Worm (Caenorhabditis elegans) whole organism, late embryonic: ENCODE measurements around the gene sgnh-1.

Experiments used
- ceh-34 ChIP-seq: sonication (generic microtip); optimal IDR thresholded peaks from 2 replicates; lab custom pipeline; 2016; ENCODE audit warnings: mild to moderate bottlenecking, missing genetic modification characterization, missing compliant biosample characterization
- fax-1 ChIP-seq: sonication (generic microtip); optimal IDR thresholded peaks from 2 replicates; lab custom pipeline; 2016; ENCODE audit warnings: missing genotype, missing genetic modification characterization, missing compliant biosample characterization
- unc-55 ChIP-seq: sonication (generic microtip); optimal IDR thresholded peaks from 2 replicates; lab custom pipeline; 2017; ENCODE audit warnings: missing biosample characterization, missing genetic modification reagents, missing genetic modification characterization

ce11 chrIV:4909039-4909438 lies 19.3 kb downstream of the sgnh-1 start, which contains the start of gene str-159:
- no peak for TF ChIP-seq unc-55 (GFP tag; lab: Kevin White, UChicago)
- no peak for TF ChIP-seq fax-1 (tag; lab: Kevin White, UChicago)
- TF ChIP-seq ceh-34 (tag; lab: Kevin White, UChicago), result no peak
